Fruit fly (Drosophila melanogaster) whole organism, embryonic: Measurements from ENCODE around the gene CG7379.
A peak's percentile ranks its signal among the peaks of the same experiment; 100 is the strongest.

Experiments
- Abd-B ChIP-seq: fragments of 200-800 bp; sonication (Bioruptor generic); optimal IDR thresholded peaks from 2 replicates; lab custom pipeline; 2018; ENCODE audit warnings: missing biosample characterization, mild to moderate bottlenecking, missing genetic modification characterization, moderate library complexity
- BEAF-32 ChIP-seq: fragments of 200-800 bp; sonication (Bioruptor generic); optimal IDR thresholded peaks from 3 replicates; lab custom pipeline; 2017; ENCODE audit warnings: missing biosample characterization, missing genetic modification characterization, mild to moderate bottlenecking, moderate library complexity, missing genetic modification reagents
- CG1024 ChIP-seq: fragments of 200-800 bp; sonication (Bioruptor generic); IDR thresholded peaks from 2 replicates; pipeline ENCODE4 v1.3.6; 2022; ENCODE audit warnings: missing biosample characterization, missing genetic modification characterization
- CG10565 ChIP-seq: fragments of 200-800 bp; sonication (Bioruptor generic); optimal IDR thresholded peaks from 3 replicates; lab custom pipeline; 2016; ENCODE audit warnings: missing biosample characterization, mild to moderate bottlenecking, missing genetic modification characterization
- CG11723 ChIP-seq: fragments of 200-800 bp; sonication (Bioruptor generic); optimal IDR thresholded peaks from 2 replicates; lab custom pipeline; 2017; ENCODE audit warnings: missing biosample characterization, mild to moderate bottlenecking, missing genetic modification characterization
- CG13775 ChIP-seq: fragments of 200-800 bp; sonication (Bioruptor generic); optimal IDR thresholded peaks from 3 replicates; lab custom pipeline; 2017; ENCODE audit warnings: missing biosample characterization, mild to moderate bottlenecking, missing genetic modification characterization
- CG15269 ChIP-seq: fragments of 200-800 bp; sonication (Bioruptor generic); optimal IDR thresholded peaks from 2 replicates; lab custom pipeline; 2018; ENCODE audit warnings: missing biosample characterization, mild to moderate bottlenecking, missing genetic modification characterization, moderate library complexity
- CG1529 ChIP-seq: fragments of 200-800 bp; sonication (Bioruptor generic); optimal IDR thresholded peaks from 3 replicates; lab custom pipeline; 2018; ENCODE audit warnings: missing biosample characterization, missing genetic modification characterization
- CG15601 ChIP-seq: fragments of 200-800 bp; sonication (Bioruptor generic); optimal IDR thresholded peaks from 3 replicates; lab custom pipeline; 2019; ENCODE audit warnings: missing biosample characterization, mild to moderate bottlenecking, missing genetic modification characterization, moderate library complexity
- CG16779 ChIP-seq: fragments of 200-800 bp; sonication (Bioruptor generic); IDR thresholded peaks from 2 replicates; pipeline ENCODE4 v1.3.6; 2022; ENCODE audit warnings: missing biosample characterization, missing genetic modification characterization
- CG17328 ChIP-seq: fragments of 200-800 bp; sonication (Bioruptor generic); IDR thresholded peaks from 2 replicates; pipeline ENCODE4 v1.3.6; 2022; ENCODE audit warnings: missing biosample characterization, missing genetic modification characterization
- CG18619 ChIP-seq: fragments of 200-800 bp; sonication (Bioruptor generic); optimal IDR thresholded peaks from 3 replicates; lab custom pipeline; 2017; ENCODE audit warnings: missing biosample characterization, mild to moderate bottlenecking, missing genetic modification characterization
- CG2202 ChIP-seq: fragments of 200-800 bp; sonication (Bioruptor generic); optimal IDR thresholded peaks from 2 replicates; lab custom pipeline; 2018; ENCODE audit warnings: missing biosample characterization, mild to moderate bottlenecking, missing genetic modification characterization
- CG30431 ChIP-seq: fragments of 200-800 bp; sonication (Bioruptor generic); optimal IDR thresholded peaks from 2 replicates; lab custom pipeline; 2017; ENCODE audit warnings: missing biosample characterization, missing genetic modification characterization
- CG43689 ChIP-seq: fragments of 200-800 bp; sonication (Bioruptor generic); IDR thresholded peaks from 2 replicates; pipeline ENCODE4 v1.3.6; 2022; ENCODE audit warnings: missing biosample characterization, missing genetic modification characterization
- CG4820 ChIP-seq: fragments of 200-800 bp; sonication (Bioruptor generic); optimal IDR thresholded peaks from 3 replicates; lab custom pipeline; 2016; ENCODE audit warnings: missing biosample characterization, missing genetic modification characterization
- CG6654 ChIP-seq: fragments of 200-800 bp; sonication (Bioruptor generic); optimal IDR thresholded peaks from 2 replicates; lab custom pipeline; 2017; ENCODE audit warnings: missing biosample characterization, mild to moderate bottlenecking, missing genetic modification characterization
- CG8089 ChIP-seq: fragments of 200-800 bp; sonication (Bioruptor generic); optimal IDR thresholded peaks from 3 replicates; lab custom pipeline; 2016; ENCODE audit warnings: missing biosample characterization, missing genetic modification characterization
- CG9215 ChIP-seq: fragments of 200-800 bp; sonication (Bioruptor generic); IDR thresholded peaks from 2 replicates; pipeline ENCODE4 v1.3.6; 2022; ENCODE audit warnings: missing biosample characterization, missing genetic modification characterization
- CG9609 ChIP-seq: fragments of 200-800 bp; sonication (Bioruptor generic); optimal IDR thresholded peaks from 3 replicates; lab custom pipeline; 2016; ENCODE audit warnings: missing biosample characterization, missing genetic modification characterization
- CG9817 ChIP-seq: fragments of 200-800 bp; sonication (Bioruptor generic); optimal IDR thresholded peaks from 2 replicates; lab custom pipeline; 2018; ENCODE audit warnings: missing biosample characterization, mild to moderate bottlenecking, missing genetic modification characterization, moderate library complexity
- CoRest ChIP-seq: fragments of 200-800 bp; sonication (Bioruptor generic); optimal IDR thresholded peaks from 3 replicates; lab custom pipeline; 2018; ENCODE audit warnings: missing biosample characterization, mild to moderate bottlenecking, missing genetic modification characterization, moderate library complexity
- D ChIP-seq, 2 experiments: fragments of 200-800 bp in 1 of 2; fragments of >200 bp in 1 of 2; sonication (Bioruptor generic) in 1 of 2; optimal IDR thresholded peaks; 2 replicates in 1 of 2; 3 replicates in 1 of 2; lab custom pipeline; 2017; ENCODE audit warnings: mild to moderate bottlenecking in 1 of 2, missing biosample characterization in 1 of 2, missing genetic modification characterization in 1 of 2, missing genetic modification reagents in 1 of 2
- Dip3 ChIP-seq: fragments of 200-800 bp; sonication (Bioruptor generic); optimal IDR thresholded peaks from 3 replicates; lab custom pipeline; 2016; ENCODE audit warnings: missing biosample characterization, missing genetic modification characterization
- Dll ChIP-seq: fragments of 200-800 bp; sonication (Bioruptor generic); IDR thresholded peaks from 4 replicates; pipeline ENCODE4 v1.3.6; 2022; ENCODE audit warnings: missing biosample characterization, missing genetic modification characterization; ENCODE audit not compliant: partially characterized antibody
- Ets65A ChIP-seq: fragments of 200-800 bp; sonication (Bioruptor generic); peaks from one replicate; lab custom pipeline; 2016; ENCODE audit warnings: missing biosample characterization, missing genetic modification characterization
- Fer2 ChIP-seq: fragments of 200-800 bp; sonication (Bioruptor generic); optimal IDR thresholded peaks from 2 replicates; lab custom pipeline; 2018; ENCODE audit warnings: missing biosample characterization, mild to moderate bottlenecking, missing genetic modification characterization, moderate library complexity
- GATAe ChIP-seq: fragments of 200-800 bp; sonication (Bioruptor generic); conservative IDR thresholded peaks from 2 replicates; pipeline ENCODE4 v1.3.6; 2022; ENCODE audit warnings: missing biosample characterization, missing genetic modification characterization
- Gsc ChIP-seq: fragments of 200-800 bp; sonication (Bioruptor generic); IDR thresholded peaks from 2 replicates; pipeline ENCODE4 v1.3.6; 2022; ENCODE audit warnings: missing biosample characterization, missing genetic modification characterization
- Hmr ChIP-seq: fragments of 200-800 bp; sonication (Bioruptor generic); optimal IDR thresholded peaks from 3 replicates; lab custom pipeline; 2017; ENCODE audit warnings: mild to moderate bottlenecking, missing biosample characterization, missing genetic modification reagents, missing genetic modification characterization
- Lpt ChIP-seq: fragments of >200 bp; optimal IDR thresholded peaks from 2 replicates; lab custom pipeline; 2018; ENCODE audit warnings: missing biosample characterization, missing genetic modification characterization
- Max ChIP-seq: fragments of 200-800 bp; sonication (Bioruptor generic); optimal IDR thresholded peaks from 2 replicates; lab custom pipeline; 2016; ENCODE audit warnings: missing biosample characterization, mild to moderate bottlenecking, missing genetic modification characterization
- Ravus ChIP-seq: fragments of 200-800 bp; sonication (Bioruptor generic); IDR thresholded peaks from 2 replicates; pipeline ENCODE4 v1.3.6; 2022; ENCODE audit warnings: missing biosample characterization, missing genetic modification characterization
- Taf1 ChIP-seq: fragments of 200-800 bp; sonication (Bioruptor generic); IDR thresholded peaks from 2 replicates; pipeline ENCODE4 v1.3.6; 2022; ENCODE audit warnings: missing biosample characterization, missing genetic modification characterization
- Usf ChIP-seq: fragments of 200-800 bp; sonication (Bioruptor generic); optimal IDR thresholded peaks from 2 replicates; lab custom pipeline; 2017; ENCODE audit warnings: missing genotype, missing biosample characterization, missing genetic modification characterization
- chinmo ChIP-seq: fragments of 200-800 bp; sonication (Bioruptor generic); IDR thresholded peaks from 4 replicates; pipeline ENCODE4 v1.3.6; 2022; ENCODE audit warnings: missing biosample characterization, missing genetic modification characterization; ENCODE audit not compliant: partially characterized antibody
- chn ChIP-seq: fragments of 200-800 bp; sonication (Bioruptor generic); optimal IDR thresholded peaks from 2 replicates; lab custom pipeline; 2016; ENCODE audit warnings: missing biosample characterization, missing genetic modification characterization
- jumu ChIP-seq: fragments of 200-800 bp; sonication (Bioruptor generic); optimal IDR thresholded peaks from 3 replicates; lab custom pipeline; 2016; ENCODE audit warnings: missing biosample characterization, missing genetic modification characterization
- nerfin-2 ChIP-seq: fragments of 200-800 bp; sonication (Bioruptor generic); IDR thresholded peaks from 2 replicates; pipeline ENCODE4 v1.3.6; 2022; ENCODE audit warnings: missing biosample characterization, missing genetic modification characterization; ENCODE audit not compliant: partially characterized antibody
- pho ChIP-seq: fragments of 200-800 bp; sonication (Bioruptor generic); optimal IDR thresholded peaks from 2 replicates; lab custom pipeline; 2016; ENCODE audit warnings: missing biosample characterization, missing genetic modification characterization
- pum ChIP-seq: fragments of 200-800 bp; sonication (Bioruptor generic); optimal IDR thresholded peaks from 2 replicates; lab custom pipeline; 2016; ENCODE audit warnings: missing biosample characterization, missing genetic modification characterization
- run ChIP-seq: fragments of 200-800 bp; sonication (Bioruptor generic); optimal IDR thresholded peaks from 3 replicates; lab custom pipeline; 2018; ENCODE audit warnings: missing biosample characterization, mild to moderate bottlenecking, missing genetic modification characterization
- seq ChIP-seq: fragments of 200-800 bp; sonication (Bioruptor generic); IDR thresholded peaks from 2 replicates; pipeline ENCODE4 v1.3.6; 2022; ENCODE audit warnings: missing biosample characterization, missing genetic modification characterization
- slp2 ChIP-seq: fragments of 200-800 bp; sonication (Bioruptor generic); optimal IDR thresholded peaks from 2 replicates; lab custom pipeline; 2016; ENCODE audit warnings: missing biosample characterization, missing genetic modification characterization
- stc ChIP-seq: fragments of 200-800 bp; sonication (Bioruptor generic); IDR thresholded peaks from 2 replicates; pipeline ENCODE4 v1.3.6; 2022; ENCODE audit warnings: missing biosample characterization, missing genetic modification characterization
- tll ChIP-seq, 2 experiments: fragments of 200-800 bp in 1 of 2; fragments of >200 bp in 1 of 2; sonication (Bioruptor generic) in 1 of 2; optimal IDR thresholded peaks; 2 replicates each; lab custom pipeline; 2017 to 2019; ENCODE audit warnings: missing biosample characterization in 2 of 2, missing genetic modification characterization in 2 of 2, mild to moderate bottlenecking in 1 of 2, moderate library complexity in 1 of 2
- unpg ChIP-seq: fragments of 200-800 bp; sonication (Bioruptor generic); optimal IDR thresholded peaks from 3 replicates; lab custom pipeline; 2018; ENCODE audit warnings: missing biosample characterization, mild to moderate bottlenecking, missing genetic modification characterization, moderate library complexity
- zen ChIP-seq: fragments of 200-800 bp; sonication (Bioruptor generic); optimal IDR thresholded peaks from 3 replicates; lab custom pipeline; 2018; ENCODE audit warnings: missing biosample characterization, mild to moderate bottlenecking, missing genetic modification characterization, moderate library complexity

CG7379 gene

DNA sequence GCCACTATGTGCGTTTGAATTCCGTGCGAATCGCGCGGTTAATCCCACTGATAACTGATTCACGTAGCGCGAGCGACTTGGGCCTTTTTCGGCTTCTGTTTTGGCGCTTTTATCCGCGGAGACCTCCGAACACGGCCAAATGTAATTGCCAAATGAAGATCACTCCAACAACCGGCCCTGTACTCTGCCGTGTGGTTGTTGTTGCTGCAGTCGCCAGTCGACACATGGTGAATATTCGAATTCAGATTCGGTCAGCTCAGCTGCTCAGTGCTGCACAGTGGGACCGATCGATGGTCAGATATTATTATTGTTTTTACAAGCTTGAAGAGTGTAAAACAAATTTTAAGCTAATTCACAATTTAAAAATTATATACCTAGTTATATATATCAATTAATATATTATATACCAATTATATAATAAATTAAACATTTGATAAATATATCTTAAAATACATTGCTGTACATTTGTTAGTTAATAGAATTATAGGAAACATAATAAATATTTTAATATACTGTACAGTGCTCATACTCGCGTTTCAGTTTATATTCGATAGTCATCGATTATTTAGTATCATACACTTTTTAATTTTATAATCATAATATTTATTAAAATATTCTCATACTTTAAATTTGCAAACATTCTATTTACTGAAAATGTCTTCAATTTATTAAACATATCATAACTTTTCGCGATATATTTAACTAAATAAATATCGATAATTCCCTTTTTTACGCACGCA, 3.6 kb downstream of the CG7379 start, which contains the start of gene CG43102 (continued):
- TF ChIP-seq CG11723 (GFP tag; lab: Kevin White, UChicago) = peak; percentile 33
- TF ChIP-seq Ets65A (GFP tag; lab: Kevin White, UChicago) = peak; percentile 94
- peak; percentile 33 for TF ChIP-seq CG4820
- TF ChIP-seq chinmo (GFP tag; lab: Robert Waterston, UW) = peak; percentile 81; the same call in 3 of the 4 replicates
- TF ChIP-seq pho (GFP tag; lab: Kevin White, UChicago) = peak; percentile 16
- peak; percentile 17 for TF ChIP-seq jumu (GFP tag; lab: Kevin White, UChicago)
- peak; percentile 71 for TF ChIP-seq BEAF-32 (GFP tag; lab: Kevin White, UChicago)
- TF ChIP-seq Abd-B (GFP tag; lab: Kevin White, UChicago) = peak; percentile 58
- peak; percentile 62 for TF ChIP-seq Taf1 (GFP tag; lab: Robert Waterston, UW)
- peak; percentile 68 for TF ChIP-seq Hmr
- peak; percentile 37 for TF ChIP-seq run
- TF ChIP-seq chn (GFP tag; lab: Kevin White, UChicago) = peak; percentile 24
- TF ChIP-seq CG9817 = peak; percentile 74
- peak; percentile 45 for TF ChIP-seq CG9609 (GFP tag; lab: Kevin White, UChicago)
- no peak for TF ChIP-seq Gsc (GFP tag; lab: Robert Waterston, UW)
- no peak for TF ChIP-seq nerfin-2 (GFP tag; lab: Robert Waterston, UW)
- no peak for TF ChIP-seq seq (GFP tag; lab: Robert Waterston, UW)
- peak; percentile 52 for TF ChIP-seq Dip3 (GFP tag; lab: Kevin White, UChicago)
- TF ChIP-seq D (optimal IDR thresholded peaks at IDR 0.05; lab: Kevin White, UChicago) = no peak
- peak; percentile 15 for TF ChIP-seq D (GFP tag; optimal IDR thresholded peaks at IDR 0.05; lab: Kevin White, UChicago)
- TF ChIP-seq CG18619 = peak; percentile 38
- peak; percentile 54; the same call in 1 of the 2 replicates for TF ChIP-seq CG9215 (GFP tag; lab: Robert Waterston, UW)
- peak; percentile 78 for TF ChIP-seq CG15269
- peak; percentile 72 for TF ChIP-seq stc (GFP tag; lab: Robert Waterston, UW)
- TF ChIP-seq tll (GFP tag; optimal IDR thresholded peaks at IDR 0.05; lab: Kevin White, UChicago) = no peak
- no peak for TF ChIP-seq CG2202 (tag; lab: Kevin White, UChicago)
- peak; percentile 90 for TF ChIP-seq Dll (GFP tag; lab: Robert Waterston, UW)
- 0 out of 2 replicates have a peak, but pooled peaks have one; percentile 22 for TF ChIP-seq CG16779 (GFP tag; lab: Robert Waterston, UW)
- no peak; the same call in 1 of the 2 replicates for TF ChIP-seq Ravus (GFP tag; lab: Robert Waterston, UW)
- TF ChIP-seq CG1529 (GFP tag; lab: Kevin White, UChicago) = peak; percentile 46
- TF ChIP-seq CG10565 (GFP tag; lab: Kevin White, UChicago) = no peak
- TF ChIP-seq CoRest (tag; lab: Kevin White, UChicago) = peak; percentile 70
- TF ChIP-seq pum = peak; percentile 37
- TF ChIP-seq unpg (GFP tag; lab: Kevin White, UChicago) = peak; percentile 74
- TF ChIP-seq Fer2 (tag; lab: Kevin White, UChicago) = peak; percentile 43
- peak; percentile 14 for TF ChIP-seq Usf (GFP tag; lab: Kevin White, UChicago)
- no peak for TF ChIP-seq Max (GFP tag; lab: Kevin White, UChicago)
- peak; percentile 54 for TF ChIP-seq CG30431 (GFP tag; lab: Kevin White, UChicago)
- no peak for TF ChIP-seq slp2 (GFP tag; lab: Kevin White, UChicago)
- TF ChIP-seq Lpt (GFP tag; lab: Kevin White, UChicago) = no peak
- no peak for TF ChIP-seq CG8089 (GFP tag; lab: Kevin White, UChicago)
- TF ChIP-seq CG1024 (GFP tag; lab: Robert Waterston, UW) = peak; percentile 48
- peak; percentile 47; the same call in 1 of the 2 replicates for TF ChIP-seq CG43689 (GFP tag; lab: Robert Waterston, UW)
- no peak for TF ChIP-seq GATAe
- TF ChIP-seq CG13775 (GFP tag; lab: Kevin White, UChicago) = peak; percentile 40
- TF ChIP-seq CG17328 (GFP tag; lab: Robert Waterston, UW) = peak; percentile 78
- peak; percentile 68 for TF ChIP-seq CG15601 (tag; lab: Kevin White, UChicago)
- TF ChIP-seq zen (tag; lab: Kevin White, UChicago) = no peak
- peak; percentile 24 for TF ChIP-seq CG6654 (GFP tag; lab: Kevin White, UChicago)
